Worm (Caenorhabditis elegans): ENCODE results near the gene twk-13.

DNA sequence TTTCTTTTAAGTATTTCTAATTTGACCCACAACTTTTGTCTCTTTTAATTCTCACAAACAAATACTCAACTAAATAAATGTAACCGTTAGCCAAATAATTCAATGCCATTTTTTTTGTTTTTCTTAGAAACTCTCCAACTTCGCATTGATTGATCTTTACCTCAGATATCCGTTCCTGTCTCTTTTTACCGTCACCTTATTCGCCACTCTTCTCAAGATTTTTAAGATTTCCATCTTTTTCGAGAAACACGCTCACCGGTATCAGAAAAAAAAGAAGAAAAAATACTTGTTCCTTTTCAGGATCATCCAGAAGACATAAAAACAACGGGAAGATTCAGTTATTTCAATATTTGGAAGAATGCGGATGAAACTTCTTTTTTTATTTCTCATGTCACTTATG is 20.6 kb upstream of the twk-13 start, which contains the start of gene F23H12.5:
- TF ChIP-seq ama-1 (optimal IDR thresholded peaks at IDR 0.05) (no peak), sox-4 (tag; optimal IDR thresholded peaks at IDR 0.05) (no peak), unc-30 (tag; optimal IDR thresholded peaks at IDR 0.05) (no peak), dpl-1 (GFP tag; optimal IDR thresholded peaks at IDR 0.05) (no peak), rnt-1 (tag; optimal IDR thresholded peaks at IDR 0.05) (no peak), tbx-2 (tag; optimal IDR thresholded peaks at IDR 0.05) (no peak), unc-62 (GFP tag; optimal IDR thresholded peaks at IDR 0.05) (no peak), lir-3 (tag; optimal IDR thresholded peaks at IDR 0.05; ENCODE audit: poor library complexity) (no peak), skn-1 (tag; optimal IDR thresholded peaks at IDR 0.05) (no peak), hlh-4 (tag; optimal IDR thresholded peaks at IDR 0.05) (no peak), ceh-82 (tag; optimal IDR thresholded peaks at IDR 0.05) (no peak), unc-130 (tag; optimal IDR thresholded peaks at IDR 0.05) (no peak), egl-27 (tag; optimal IDR thresholded peaks at IDR 0.05) (no peak), zag-1 (tag; optimal IDR thresholded peaks at IDR 0.05) (no peak)
